Worm (Caenorhabditis elegans): ENCODE data around the gene T19E7.6.
A peak's percentile ranks its signal among the peaks of the same experiment; 100 is the strongest.

Gene T19E7.6

DNA sequence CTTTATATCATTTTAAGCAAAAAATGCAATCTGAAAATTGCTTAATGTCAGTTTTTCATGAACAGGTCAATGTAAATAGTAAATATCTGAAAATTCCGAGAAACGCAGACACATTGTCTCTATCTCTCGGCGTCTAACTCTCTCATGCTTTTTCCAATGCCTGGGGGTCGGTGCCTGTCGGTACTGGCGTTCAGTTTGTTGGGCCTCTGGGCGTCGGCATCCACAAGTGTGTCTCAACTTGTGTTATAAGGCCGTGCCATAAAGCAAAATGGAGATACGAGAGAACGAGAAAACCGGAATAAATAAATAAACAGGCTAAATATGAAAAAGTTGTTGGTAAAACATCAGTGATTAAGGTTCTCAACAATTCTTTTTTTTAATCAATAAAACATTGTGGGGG, 2.1 kb downstream of the T19E7.6 start:
- TF ChIP-seq tlf-1 (GFP tag; optimal IDR thresholded peaks at IDR 0.05) = no peak
- TF ChIP-seq somi-1 (GFP tag; optimal IDR thresholded peaks at IDR 0.05) = no peak
- no peak for TF ChIP-seq cebp-1 (GFP tag; IDR thresholded peaks at IDR 0.05)
- peak; percentile 19 for TF ChIP-seq cebp-1 (tag; optimal IDR thresholded peaks at IDR 0.05)
- no peak for TF ChIP-seq B0035.1 (tag; optimal IDR thresholded peaks at IDR 0.05)
- no peak for TF ChIP-seq athp-1 (tag; optimal IDR thresholded peaks at IDR 0.05)
- TF ChIP-seq nhr-80 (tag; optimal IDR thresholded peaks at IDR 0.05) = peak; percentile 5
- peak; percentile 19; the same call in 1 of the 2 replicates for TF ChIP-seq hmg-1.2 (GFP tag; IDR thresholded peaks at IDR 0.05)

- TF ChIP-seq D2030.7 (GFP tag; IDR thresholded peaks at IDR 0.05) = peak; percentile 78
- TF ChIP-seq ceh-91 (GFP tag; IDR thresholded peaks at IDR 0.05) = peak; percentile 42; the same call in 1 of the 2 replicates
- TF ChIP-seq tbp1 (GFP tag; optimal IDR thresholded peaks at IDR 0.05) = peak; percentile 57
- no peak for TF ChIP-seq ccch-3 (GFP tag; optimal IDR thresholded peaks at IDR 0.05)
- peak; percentile 12 for TF ChIP-seq snpc-1.1 (tag; optimal IDR thresholded peaks at IDR 0.05; ENCODE audit: insufficient read depth)
- peak; percentile 87 for TF ChIP-seq lsl-1 (GFP tag; optimal IDR thresholded peaks at IDR 0.05)
- TF ChIP-seq hsf-1 (GFP tag; IDR thresholded peaks at IDR 0.05) = peak; percentile 5; the same call in 1 of the 2 replicates
- no peak for TF ChIP-seq pha-4 (tag; optimal IDR thresholded peaks at IDR 0.05)
- TF ChIP-seq mxl-1 (tag; optimal IDR thresholded peaks at IDR 0.05) = no peak
- no peak for TF ChIP-seq egl-18 (GFP tag; IDR thresholded peaks at IDR 0.05)
- TF ChIP-seq bed-2 (GFP tag; IDR thresholded peaks at IDR 0.05) = no peak
- TF ChIP-seq snpc-4 (GFP tag; optimal IDR thresholded peaks at IDR 0.05) = peak; percentile 70
- peak in 3 of 4 experiments; percentile 87 to 92 (median 90) for TF ChIP-seq snpc-4 (tag; optimal IDR thresholded peaks at IDR 0.05)
- TF ChIP-seq egrh-3 (GFP tag; IDR thresholded peaks at IDR 0.05) = no peak
- peak; percentile 92 for TF ChIP-seq attf-3 (GFP tag; conservative IDR thresholded peaks at IDR 0.05)
- peak; percentile 37 for TF ChIP-seq ceh-27 (GFP tag; optimal IDR thresholded peaks at IDR 0.05)
- peak; percentile 71 for TF ChIP-seq madf-8 (GFP tag; conservative IDR thresholded peaks at IDR 0.05)
- no peak for TF ChIP-seq bed-1 (GFP tag; IDR thresholded peaks at IDR 0.05)
- TF ChIP-seq hmg-1.2 (GFP tag; IDR thresholded peaks at IDR 0.05) = peak; percentile 32; the same call in 1 of the 2 replicates
- TF ChIP-seq madf-6 (GFP tag; IDR thresholded peaks at IDR 0.05) = peak; percentile 89
- TF ChIP-seq snpc-1.3 (tag; optimal IDR thresholded peaks at IDR 0.05; ENCODE audit: insufficient read depth) = peak; percentile 47
- peak; percentile 76 for TF ChIP-seq efl-1 (GFP tag; optimal IDR thresholded peaks at IDR 0.05)
- no peak for TF ChIP-seq let-607 (tag; optimal IDR thresholded peaks at IDR 0.05)
- peak; percentile 74 for TF ChIP-seq xnd-1 (tag; optimal IDR thresholded peaks at IDR 0.05)
- TF ChIP-seq F33H1.4 (GFP tag; IDR thresholded peaks at IDR 0.05) = peak; percentile 34; the same call in 1 of the 2 replicates
- TF ChIP-seq F10E7.11 (tag; optimal IDR thresholded peaks at IDR 0.05) = no peak
- TF ChIP-seq somi-1 (GFP tag; optimal IDR thresholded peaks at IDR 0.05) = peak; percentile 48
- TF ChIP-seq lin-35 (GFP tag; optimal IDR thresholded peaks at IDR 0.05) = peak in 1 of 3 experiments; percentile 9
- TF ChIP-seq pbrm-1 (GFP tag; IDR thresholded peaks at IDR 0.05) = 0 out of 2 replicates have a peak, but pooled peaks have one; percentile 20
- peak; percentile 30; the same call in 1 of the 2 replicates for TF ChIP-seq dox-1 (GFP tag; IDR thresholded peaks at IDR 0.05)
- TF ChIP-seq ztf-18 (tag; optimal IDR thresholded peaks at IDR 0.05) = no peak
- TF ChIP-seq dpl-1 (GFP tag; optimal IDR thresholded peaks at IDR 0.05) = peak; percentile 73
- 0 out of 2 replicates have a peak, but pooled peaks have one; percentile 22 for TF ChIP-seq nfyb-1 (GFP tag; IDR thresholded peaks at IDR 0.05)
- TF ChIP-seq lin-54 (GFP tag; optimal IDR thresholded peaks at IDR 0.05) = peak; percentile 73
- peak; percentile 19 for TF ChIP-seq nhr-80 (tag; optimal IDR thresholded peaks at IDR 0.05)
- no peak for TF ChIP-seq lsy-27 (tag; optimal IDR thresholded peaks at IDR 0.05; ENCODE audit: borderline replicate concordance, insufficient read depth)
Measured at ce11 chrIV:5666115-5667028, 2.9 kb downstream of the T19E7.6 start.

All from whole organism, young adult.